Worm (Caenorhabditis elegans) whole organism, L2 larva: ENCODE data around the gene F15E6.10.
A peak's percentile ranks its signal among the peaks of the same experiment; 100 is the strongest.

Experiments used
- C34F6.9 ChIP-seq: fragments of 150-350 bp; optimal IDR thresholded peaks from 2 replicates; lab custom pipeline; 2014; ENCODE audit warnings: missing biosample characterization, missing genetic modification characterization
- F13H6.1 ChIP-seq: sonication (generic microtip); optimal IDR thresholded peaks from 2 replicates; lab custom pipeline; 2016; ENCODE audit warnings: missing genetic modification characterization, missing compliant biosample characterization
- R02D3.7 ChIP-seq: fragments of 150-350 bp; optimal IDR thresholded peaks from 2 replicates; lab custom pipeline; 2014; ENCODE audit warnings: missing biosample characterization, missing genetic modification characterization
- ceh-82 ChIP-seq: fragments of 150-350 bp; optimal IDR thresholded peaks from 2 replicates; lab custom pipeline; 2014; ENCODE audit warnings: missing biosample characterization, missing genetic modification characterization
- crh-2 ChIP-seq: sonication (generic microtip); optimal IDR thresholded peaks from 2 replicates; lab custom pipeline; 2017; ENCODE audit warnings: missing biosample characterization, missing genetic modification characterization
- egl-27 ChIP-seq: sonication (generic microtip); optimal IDR thresholded peaks from 3 replicates; lab custom pipeline; 2017; ENCODE audit warnings: missing biosample characterization, missing genetic modification reagents, missing genetic modification characterization
- elt-1 ChIP-seq: fragments of 150-350 bp; optimal IDR thresholded peaks from 2 replicates; lab custom pipeline; 2014; ENCODE audit warnings: missing biosample characterization, missing genetic modification characterization
- gmeb-1 ChIP-seq: fragments of 150-350 bp; optimal IDR thresholded peaks from 2 replicates; lab custom pipeline; 2014; ENCODE audit warnings: missing biosample characterization, missing genetic modification characterization
- lin-39 ChIP-seq: fragments of 150-350 bp; optimal IDR thresholded peaks from 2 replicates; lab custom pipeline; 2014; ENCODE audit warnings: missing biosample characterization, missing genetic modification reagents, missing genetic modification characterization
- lsy-2 ChIP-seq, 2 experiments: fragments of 150-350 bp in 1 of 2; sonication (generic microtip) in 1 of 2; optimal IDR thresholded peaks; 2 replicates each; lab custom pipeline; 2014 to 2017; ENCODE audit warnings: missing biosample characterization in 2 of 2, missing genetic modification characterization in 2 of 2
- mab-5 ChIP-seq: fragments of 150-350 bp; optimal IDR thresholded peaks from 2 replicates; lab custom pipeline; 2014; ENCODE audit warnings: missing biosample characterization, missing genetic modification characterization
- mbf-1 ChIP-seq: sonication (generic microtip); optimal IDR thresholded peaks from 2 replicates; lab custom pipeline; 2017; ENCODE audit warnings: missing biosample characterization, missing genetic modification characterization
- mdl-1 ChIP-seq, 2 experiments: fragments of 150-350 bp in 1 of 2; sonication (generic microtip) in 1 of 2; optimal IDR thresholded peaks; 2 replicates each; lab custom pipeline; 2017; ENCODE audit warnings: missing biosample characterization in 2 of 2, missing genetic modification characterization in 2 of 2
- nhr-10 ChIP-seq: sonication (generic microtip); optimal IDR thresholded peaks from 2 replicates; lab custom pipeline; 2017; ENCODE audit warnings: missing biosample characterization, missing genetic modification characterization
- nhr-11 ChIP-seq: fragments of 150-350 bp; optimal IDR thresholded peaks from 2 replicates; lab custom pipeline; 2014; ENCODE audit warnings: missing biosample characterization, missing genetic modification characterization
- nhr-12 ChIP-seq: fragments of 150-350 bp; optimal IDR thresholded peaks from 2 replicates; lab custom pipeline; 2014; ENCODE audit warnings: missing biosample characterization, missing genetic modification characterization
- nhr-21 ChIP-seq: fragments of 150-350 bp; optimal IDR thresholded peaks from 2 replicates; lab custom pipeline; 2014; ENCODE audit warnings: missing biosample characterization, missing genetic modification characterization
- nhr-23 ChIP-seq: fragments of 150-350 bp; optimal IDR thresholded peaks from 2 replicates; lab custom pipeline; 2014; ENCODE audit warnings: missing biosample characterization, missing genetic modification reagents, missing genetic modification characterization
- nhr-237 ChIP-seq: fragments of 150-350 bp; optimal IDR thresholded peaks from 2 replicates; lab custom pipeline; 2014; ENCODE audit warnings: missing biosample characterization, missing genetic modification characterization
- nhr-25 ChIP-seq: fragments of 150-350 bp; sonication (generic microtip); optimal IDR thresholded peaks from 3 replicates; lab custom pipeline; 2014; ENCODE audit warnings: missing biosample characterization, missing genetic modification characterization
- nhr-6 ChIP-seq: fragments of 150-350 bp; optimal IDR thresholded peaks from 2 replicates; lab custom pipeline; 2014; ENCODE audit warnings: missing biosample characterization, missing genetic modification characterization
- nhr-77 ChIP-seq: fragments of 150-350 bp; optimal IDR thresholded peaks from 2 replicates; lab custom pipeline; 2014; ENCODE audit warnings: missing biosample characterization, missing genetic modification characterization
- sem-4 ChIP-seq: fragments of 150-350 bp; optimal IDR thresholded peaks from 2 replicates; lab custom pipeline; 2014; ENCODE audit warnings: missing biosample characterization, missing genetic modification reagents, missing genetic modification characterization
- skn-1 ChIP-seq: sonication (generic microtip); optimal IDR thresholded peaks from 2 replicates; lab custom pipeline; 2017; ENCODE audit warnings: missing biosample characterization, missing genetic modification characterization
- snpc-4 ChIP-seq: fragments of 150-350 bp; optimal IDR thresholded peaks from 2 replicates; lab custom pipeline; 2014; ENCODE audit warnings: missing biosample characterization, missing genetic modification characterization
- unc-39 ChIP-seq: fragments of 150-350 bp; optimal IDR thresholded peaks from 2 replicates; lab custom pipeline; 2014; ENCODE audit warnings: missing biosample characterization, missing genetic modification characterization
- unc-55 ChIP-seq: fragments of 150-350 bp; sonication (generic microtip); optimal IDR thresholded peaks from 3 replicates; lab custom pipeline; 2014; ENCODE audit warnings: missing biosample characterization, missing genetic modification reagents, missing genetic modification characterization
- zag-1 ChIP-seq: fragments of 150-350 bp; optimal IDR thresholded peaks from 2 replicates; lab custom pipeline; 2014; ENCODE audit warnings: missing biosample characterization, missing genetic modification characterization
- ztf-1 ChIP-seq: fragments of 200-800 bp; sonication (Bioruptor generic); conservative IDR thresholded peaks from 2 replicates; pipeline ENCODE4 v1.3.6; 2022; ENCODE audit warnings: missing genetic modification characterization, missing compliant biosample characterization

F15E6.10 gene

DNA sequence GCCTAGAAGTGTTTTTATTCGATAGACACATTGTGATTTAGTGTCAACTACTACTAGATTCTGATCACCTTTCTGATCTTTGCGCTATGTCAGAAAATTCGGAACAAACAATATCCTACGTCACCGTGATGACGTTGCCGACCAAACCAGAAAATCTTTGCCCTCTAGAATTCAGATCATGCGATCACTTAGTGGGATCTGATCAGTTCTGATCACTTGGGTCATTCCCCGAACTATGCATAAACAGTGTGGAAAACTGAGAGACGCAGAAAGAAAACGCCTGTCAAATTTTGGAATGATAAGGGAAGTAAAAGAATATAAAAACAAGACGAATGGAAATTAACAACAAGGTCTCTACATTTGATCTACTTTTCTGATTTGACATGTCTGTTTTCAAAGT is 1.9 kb downstream of the F15E6.10 start, which contains the start of gene F15E6.3 (continued):
- no peak for TF ChIP-seq ceh-82 (tag; lab: Kevin White, UChicago)
- peak; percentile 23 for TF ChIP-seq gmeb-1 (tag; lab: Kevin White, UChicago)
- TF ChIP-seq nhr-23, result no peak
- no peak for TF ChIP-seq zag-1 (tag; lab: Kevin White, UChicago)
- no peak for TF ChIP-seq lin-39 (tag; lab: Kevin White, UChicago)
- TF ChIP-seq unc-39 (tag; lab: Kevin White, UChicago), result no peak
- no peak for TF ChIP-seq mbf-1
- TF ChIP-seq nhr-21 (tag; lab: Kevin White, UChicago), result peak; percentile 72
- no peak for TF ChIP-seq R02D3.7 (tag; lab: Kevin White, UChicago)
- no peak for TF ChIP-seq F13H6.1 (tag; lab: Kevin White, UChicago)
- no peak for TF ChIP-seq C34F6.9 (tag; lab: Kevin White, UChicago)
- TF ChIP-seq unc-55 (GFP tag; lab: Kevin White, UChicago), result no peak
- no peak for TF ChIP-seq nhr-6 (tag; lab: Kevin White, UChicago)
- TF ChIP-seq ztf-1 (GFP tag; lab: Robert Waterston, UW), result no peak
- no peak for TF ChIP-seq egl-27 (tag; lab: Kevin White, UChicago)
- TF ChIP-seq nhr-11 (tag; lab: Kevin White, UChicago), result no peak
- no peak for TF ChIP-seq elt-1
- no peak for TF ChIP-seq skn-1 (tag; lab: Kevin White, UChicago)
- TF ChIP-seq nhr-77 (tag; lab: Kevin White, UChicago), result no peak

DNA sequence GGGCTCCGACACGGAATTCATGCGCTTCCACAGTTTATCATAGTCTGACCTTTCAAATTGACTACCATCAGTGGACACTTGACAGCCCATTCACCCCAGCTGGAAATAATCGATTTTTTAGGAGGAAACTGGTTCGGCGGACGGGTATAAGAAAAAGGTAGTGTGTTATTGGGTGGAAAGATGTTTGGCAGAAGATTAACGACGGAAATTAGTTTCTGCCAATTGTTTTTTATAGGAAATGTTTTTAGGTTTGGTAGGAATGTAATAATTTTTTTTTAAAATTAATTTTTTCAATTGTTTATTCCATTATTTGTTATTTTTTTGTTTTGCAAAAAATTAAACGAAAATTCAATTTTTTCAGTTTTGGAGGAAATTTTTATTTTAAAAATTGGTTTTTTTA is 6.3 kb downstream of the F15E6.10 start, which contains the start of gene F15E6.9:
Gene F15E6.9 (minus strand): TSS at position 101 of the 400 bp plus-strand sequence.
- TF ChIP-seq C34F6.9 (tag; lab: Kevin White, UChicago) (no peak), snpc-4 (tag; lab: Kevin White, UChicago) (no peak), nhr-23 (no peak), lin-39 (tag; lab: Kevin White, UChicago) (no peak), nhr-12 (tag; lab: Kevin White, UChicago) (no peak), nhr-21 (tag; lab: Kevin White, UChicago) (no peak)

DNA sequence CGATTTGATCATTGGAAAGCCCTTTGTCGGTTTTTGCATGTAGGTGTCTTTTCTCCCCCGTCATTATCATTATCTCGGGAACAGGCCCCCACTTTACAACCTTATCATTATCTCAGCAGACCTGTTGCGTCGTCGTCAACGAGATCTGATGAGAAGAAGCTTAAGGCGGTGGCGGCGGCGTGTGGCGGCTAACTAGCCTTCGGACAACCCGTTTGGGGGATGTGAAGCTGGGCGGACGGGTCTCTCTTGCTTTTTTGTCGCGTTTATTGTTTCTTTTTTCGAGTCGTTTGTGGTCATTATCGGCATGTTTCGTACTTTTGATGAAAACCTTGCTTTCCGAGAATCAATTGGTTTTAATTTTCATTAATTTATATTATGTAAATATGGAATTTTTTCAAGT is 7.3 kb downstream of the F15E6.10 start:
- peak; percentile 44 for TF ChIP-seq nhr-25
- TF ChIP-seq unc-39 (tag; lab: Kevin White, UChicago), result no peak
- no peak for TF ChIP-seq unc-55 (GFP tag; lab: Kevin White, UChicago)
- TF ChIP-seq ztf-1 (GFP tag; lab: Robert Waterston, UW), result no peak
- peak; percentile 30 for TF ChIP-seq nhr-21 (tag; lab: Kevin White, UChicago)
- no peak for TF ChIP-seq sem-4 (tag; lab: Kevin White, UChicago)

DNA sequence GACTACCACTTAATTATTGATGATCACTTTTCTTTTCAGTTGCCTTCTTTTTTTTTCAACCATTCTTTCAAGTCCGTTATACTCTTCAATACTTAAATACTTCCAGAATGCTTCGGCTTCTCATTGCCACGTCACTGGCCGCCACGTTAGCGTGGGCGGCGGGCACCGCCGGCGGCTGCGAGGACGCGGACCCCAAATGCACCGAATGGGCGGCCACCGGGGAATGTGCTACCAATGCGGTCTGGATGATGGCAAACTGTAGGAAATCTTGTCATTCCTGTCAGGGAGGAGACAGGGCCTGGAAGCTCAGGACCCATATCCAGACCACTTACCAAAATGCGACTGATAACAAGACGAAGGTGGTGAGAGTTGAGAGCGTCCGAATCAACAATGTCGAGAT is 8.5 kb downstream of the F15E6.10 start, which contains the start of gene lgc-22:
Gene lgc-22 (plus strand): TSS at position 105 of the 400 bp plus-strand sequence.
- TF ChIP-seq egl-27 (tag; lab: Kevin White, UChicago) (no peak), gmeb-1 (tag; lab: Kevin White, UChicago) (no peak), nhr-12 (tag; lab: Kevin White, UChicago) (no peak), nhr-237 (tag; lab: Kevin White, UChicago) (no peak), nhr-10 (no peak)
- TF ChIP-seq, all 48 proteins: peak for 0

DNA sequence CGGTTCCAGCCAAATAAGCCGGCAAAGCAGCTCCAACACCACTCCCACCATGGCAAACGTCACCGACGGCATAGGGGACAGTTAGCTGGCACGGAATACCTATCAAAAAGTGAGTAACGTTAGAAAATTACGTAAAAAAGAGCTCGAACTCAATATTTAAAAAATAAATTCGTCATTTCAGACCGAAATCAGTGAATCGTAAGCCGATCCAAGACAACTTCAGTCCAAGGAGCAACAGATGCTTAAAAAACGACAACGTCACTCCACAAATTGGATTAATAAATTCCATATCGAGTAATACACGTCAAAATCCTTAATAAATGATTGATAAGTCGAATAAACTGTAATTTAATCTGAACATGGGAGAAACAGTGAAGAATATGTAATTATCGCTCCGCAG is 13.6 kb downstream of the F15E6.10 start:
- no peak for TF ChIP-seq mab-5 (tag; lab: Kevin White, UChicago)
- TF ChIP-seq, all 48 proteins: peak for 0

DNA sequence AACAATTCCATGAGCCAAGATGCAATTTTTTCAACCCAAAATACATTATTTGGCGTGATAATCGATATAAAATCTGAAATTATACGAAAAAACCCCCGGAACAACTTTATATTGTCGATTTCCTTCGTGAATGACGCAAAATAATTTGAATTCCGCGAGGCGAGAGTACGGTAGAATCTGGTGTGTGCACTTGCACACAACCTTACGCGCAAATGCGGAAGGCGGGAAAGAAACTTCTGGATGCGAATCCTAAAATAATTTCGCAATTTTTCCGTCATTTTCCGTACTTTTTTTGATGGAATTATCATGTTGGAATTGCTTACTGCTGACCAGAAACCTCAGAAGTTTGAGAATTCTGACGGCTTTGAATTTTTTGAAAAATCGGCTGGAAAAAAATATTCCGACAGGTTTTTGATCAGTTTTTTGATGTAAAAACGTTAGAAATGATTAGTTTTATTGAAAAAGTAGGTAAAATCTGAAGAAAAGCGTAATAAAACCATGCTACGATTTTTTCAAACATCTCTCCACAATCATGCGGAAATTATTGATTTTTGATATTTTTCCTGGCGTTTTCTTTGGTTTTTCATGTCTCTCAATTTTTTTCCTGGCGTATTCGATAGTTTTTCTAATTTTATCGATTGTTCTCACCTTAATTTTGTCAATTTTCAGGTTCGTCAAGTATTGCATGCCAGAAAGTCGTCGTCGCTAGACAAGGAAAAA is 14.7 kb downstream of the F15E6.10 start, which contains the start of gene set-9:
Gene set-9 (plus strand): TSS at position 670 of the 720 bp plus-strand sequence.
- TF ChIP-seq unc-55 (GFP tag; lab: Kevin White, UChicago) (no peak), mdl-1 (tag; optimal IDR thresholded peaks at IDR 0.05; lab: Kevin White, UChicago) (no peak), gmeb-1 (tag; lab: Kevin White, UChicago) (no peak), nhr-25 (no peak), crh-2 (tag; lab: Kevin White, UChicago) (no peak), nhr-6 (tag; lab: Kevin White, UChicago) (no peak), egl-27 (tag; lab: Kevin White, UChicago) (no peak), R02D3.7 (tag; lab: Kevin White, UChicago) (no peak), nhr-12 (tag; lab: Kevin White, UChicago) (no peak), F13H6.1 (tag; lab: Kevin White, UChicago) (no peak), lin-39 (tag; lab: Kevin White, UChicago) (no peak), lsy-2 (tag; optimal IDR thresholded peaks at IDR 0.05; lab: Kevin White, UChicago) (no peak)
